Worm (Caenorhabditis elegans): ENCODE data around the gene F27E5.9.

DNA sequence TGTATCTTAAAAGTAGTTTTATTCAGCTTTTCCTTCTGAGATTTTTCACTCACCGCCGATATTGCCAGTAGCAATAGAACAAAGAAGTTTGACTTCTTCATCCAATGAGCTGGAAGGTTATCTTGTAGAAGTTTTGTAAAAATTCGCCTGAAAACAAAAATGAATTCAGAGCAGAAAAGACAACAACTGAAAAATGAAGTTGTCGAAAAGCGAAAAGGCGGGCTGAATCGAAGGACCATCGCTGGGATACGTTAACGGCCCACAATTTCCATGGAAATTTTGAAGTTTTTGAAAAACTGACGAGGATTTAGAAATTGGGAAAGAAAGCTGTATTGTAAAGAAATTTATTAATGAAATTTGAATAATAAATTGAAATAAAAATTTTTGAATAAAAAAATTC is 13.0 kb upstream of the F27E5.9 start, which contains the start of gene lov-1:
- no peak for TF ChIP-seq dao-5 (tag; optimal IDR thresholded peaks at IDR 0.05)
- TF ChIP-seq W03F9.2 (tag; optimal IDR thresholded peaks at IDR 0.05): no peak
